Fruit fly (Drosophila melanogaster): ENCODE data around the gene CG4045.

CG4045 gene

dm6 chrX:2108639-2109038 is 32.9 kb upstream of the CG4045 start (continued):
- TF ChIP-seq Hr39 (GFP tag; optimal IDR thresholded peaks at IDR 0.05), result no peak

dm6 chrX:2107782-2108409 is 32.2 kb upstream of the CG4045 start:
- TF ChIP-seq CG3032 (tag; optimal IDR thresholded peaks at IDR 0.05) (no peak), CG7368 (GFP tag; optimal IDR thresholded peaks at IDR 0.05) (no peak), CG6163 (GFP tag; IDR thresholded peaks at IDR 0.05) (peak; percentile 84), eg (GFP tag; IDR thresholded peaks at IDR 0.05) (peak; percentile 90), CG3919 (GFP tag; optimal IDR thresholded peaks at IDR 0.05) (peak; percentile 24), CG11902 (GFP tag; optimal IDR thresholded peaks at IDR 0.05) (no peak), spab (GFP tag; optimal IDR thresholded peaks at IDR 0.05) (no peak), CG31627 (GFP tag; optimal IDR thresholded peaks at IDR 0.05) (peak; percentile 23), Smox (GFP tag; optimal IDR thresholded peaks at IDR 0.05) (no peak), achi (GFP tag; optimal IDR thresholded peaks at IDR 0.05) (peak; percentile 49), CG34406 (GFP tag; optimal IDR thresholded peaks at IDR 0.05) (no peak), Eip75B (GFP tag; optimal IDR thresholded peaks at IDR 0.05) (no peak), CG16779 (tag; optimal IDR thresholded peaks at IDR 0.05) (peak; percentile 23), CG8632 (GFP tag; optimal IDR thresholded peaks at IDR 0.05) (no peak), Hr39 (GFP tag; optimal IDR thresholded peaks at IDR 0.05) (peak; percentile 35), Sox102F (GFP tag; optimal IDR thresholded peaks at IDR 0.05) (no peak), CG4318 (GFP tag; optimal IDR thresholded peaks at IDR 0.05) (peak; percentile 70), topi (GFP tag; optimal IDR thresholded peaks at IDR 0.05) (no peak), CG6854 (GFP tag; optimal IDR thresholded peaks at IDR 0.05) (no peak), cyc (GFP tag; optimal IDR thresholded peaks at IDR 0.05) (no peak), Sox14 (GFP tag; optimal IDR thresholded peaks at IDR 0.05) (peak; percentile 23), CG8319 (GFP tag; optimal IDR thresholded peaks at IDR 0.05) (no peak), CG32006 (GFP tag; optimal IDR thresholded peaks at IDR 0.05) (peak; percentile 84), CG6792 (GFP tag; optimal IDR thresholded peaks at IDR 0.05) (no peak), dac (GFP tag; optimal IDR thresholded peaks at IDR 0.05) (peak; percentile 82), lz (GFP tag; optimal IDR thresholded peaks at IDR 0.05) (peak; percentile 10), CG11762 (GFP tag; optimal IDR thresholded peaks at IDR 0.05; ENCODE audit: insufficient read depth) (no peak), dsx (GFP tag; optimal IDR thresholded peaks at IDR 0.05; ENCODE audit: poor library complexity, severe bottlenecking) (no peak), CG9139 (GFP tag; optimal IDR thresholded peaks at IDR 0.05) (no peak), CG8119 (GFP tag; IDR thresholded peaks at IDR 0.05) (peak; percentile 84), CG1621 (tag; optimal IDR thresholded peaks at IDR 0.05) (no peak), Ets96B (tag; optimal IDR thresholded peaks at IDR 0.05) (no peak), fd59A (GFP tag; optimal IDR thresholded peaks at IDR 0.05) (no peak), salr (GFP tag; optimal IDR thresholded peaks at IDR 0.05) (peak in 1 of 2 experiments; percentile 20), ss (GFP tag; optimal IDR thresholded peaks at IDR 0.05) (no peak), Gug (GFP tag; IDR thresholded peaks at IDR 0.05) (peak; percentile 69), Eip93F (GFP tag; optimal IDR thresholded peaks at IDR 0.05) (no peak), Hr4 (GFP tag; optimal IDR thresholded peaks at IDR 0.05) (peak; percentile 85), Ets21C (GFP tag; optimal IDR thresholded peaks at IDR 0.05) (no peak), Eip78C (GFP tag) (peak; percentile 79), CG11294 (GFP tag; IDR thresholded peaks at IDR 0.05) (peak; percentile 86), Met (GFP tag; optimal IDR thresholded peaks at IDR 0.05) (peak; percentile 9), Blimp-1 (GFP tag; optimal IDR thresholded peaks at IDR 0.05) (no peak), fd85E (GFP tag; optimal IDR thresholded peaks at IDR 0.05) (no peak), esn (GFP tag; optimal IDR thresholded peaks at IDR 0.05) (peak; percentile 12), Hr38 (GFP tag; optimal IDR thresholded peaks at IDR 0.05) (no peak), acj6 (GFP tag; optimal IDR thresholded peaks at IDR 0.05) (peak; percentile 36), OdsH (GFP tag; optimal IDR thresholded peaks at IDR 0.05) (peak; percentile 63), CG6808 (GFP tag; optimal IDR thresholded peaks at IDR 0.05) (no peak)

Data from whole organism, prepupa.